Fruit fly (Drosophila melanogaster) whole organism, embryonic: ENCODE data around the gene drongo.

ENCODE experiments used
- Adf1 ChIP-seq: fragments of 200-800 bp; sonication (Bioruptor generic); IDR thresholded peaks from 2 replicates; pipeline ENCODE4 v1.3.6; 2022; ENCODE audit warnings: missing biosample characterization, missing genetic modification characterization
- CG10543 ChIP-seq: fragments of 200-800 bp; sonication (Bioruptor generic); optimal IDR thresholded peaks from 3 replicates; lab custom pipeline; 2017; ENCODE audit warnings: missing biosample characterization, mild to moderate bottlenecking, missing genetic modification characterization, moderate library complexity
- CG11247 ChIP-seq: fragments of 200-800 bp; sonication (Bioruptor generic); IDR thresholded peaks from 2 replicates; pipeline ENCODE4 v1.3.6; 2022; ENCODE audit warnings: missing biosample characterization, missing genetic modification characterization
- CG11456 ChIP-seq: fragments of 200-800 bp; sonication (Bioruptor generic); IDR thresholded peaks from 3 replicates; pipeline ENCODE4 v1.3.6; 2022; ENCODE audit warnings: missing biosample characterization, missing genetic modification characterization
- CG12769 ChIP-seq: fragments of 200-800 bp; sonication (Bioruptor generic); optimal IDR thresholded peaks from 2 replicates; lab custom pipeline; 2019; ENCODE audit warnings: missing biosample characterization, mild to moderate bottlenecking, missing genetic modification characterization, moderate library complexity
- CG14014 ChIP-seq: fragments of 200-800 bp; sonication (Bioruptor generic); IDR thresholded peaks from 2 replicates; pipeline ENCODE4 v1.3.6; 2022; ENCODE audit warnings: missing biosample characterization, missing genetic modification characterization
- CG14441 ChIP-seq: fragments of 200-800 bp; sonication (Bioruptor generic); IDR thresholded peaks from 2 replicates; pipeline ENCODE4 v1.3.6; 2022; ENCODE audit warnings: missing biosample characterization, missing genetic modification characterization
- CG15011 ChIP-seq: fragments of 200-800 bp; sonication (Bioruptor generic); optimal IDR thresholded peaks from 3 replicates; lab custom pipeline; 2018; ENCODE audit warnings: missing biosample characterization, mild to moderate bottlenecking, missing genetic modification characterization
- CG15601 ChIP-seq: fragments of 200-800 bp; sonication (Bioruptor generic); optimal IDR thresholded peaks from 3 replicates; lab custom pipeline; 2019; ENCODE audit warnings: missing biosample characterization, mild to moderate bottlenecking, missing genetic modification characterization, moderate library complexity
- CG16863 ChIP-seq: fragments of 200-800 bp; sonication (Bioruptor generic); optimal IDR thresholded peaks from 3 replicates; lab custom pipeline; 2016; ENCODE audit warnings: missing biosample characterization, missing genetic modification characterization
- CG18011 ChIP-seq: fragments of 200-800 bp; sonication (Bioruptor generic); optimal IDR thresholded peaks from 2 replicates; lab custom pipeline; 2017; ENCODE audit warnings: missing biosample characterization, missing genetic modification characterization, mild to moderate bottlenecking, moderate library complexity, missing genotype
- CG32532 ChIP-seq: fragments of 200-800 bp; sonication (Bioruptor generic); IDR thresholded peaks from 2 replicates; pipeline ENCODE4 v1.3.6; 2022; ENCODE audit warnings: missing biosample characterization, missing genetic modification characterization
- CG34224 ChIP-seq: fragments of 200-800 bp; sonication (Bioruptor generic); IDR thresholded peaks from 3 replicates; pipeline ENCODE4 v1.3.6; 2022; ENCODE audit warnings: missing biosample characterization, missing genetic modification characterization; ENCODE audit not compliant: partially characterized antibody
- CG6654 ChIP-seq: fragments of 200-800 bp; sonication (Bioruptor generic); optimal IDR thresholded peaks from 2 replicates; lab custom pipeline; 2017; ENCODE audit warnings: missing biosample characterization, mild to moderate bottlenecking, missing genetic modification characterization
- CG7963 ChIP-seq: fragments of 200-800 bp; sonication (Bioruptor generic); IDR thresholded peaks from 3 replicates; pipeline ENCODE4 v1.3.6; 2022; ENCODE audit warnings: missing biosample characterization, missing genetic modification characterization; ENCODE audit not compliant: partially characterized antibody
- CG8290 ChIP-seq, 3 experiments: fragments of 200-800 bp; sonication (Bioruptor generic); optimal IDR thresholded peaks; 2 replicates each; lab custom pipeline; 2016 to 2019; ENCODE audit warnings: missing biosample characterization in 3 of 3, missing genetic modification characterization in 3 of 3, mild to moderate bottlenecking in 2 of 3, moderate library complexity in 1 of 3
- CG9437 ChIP-seq: fragments of 200-800 bp; sonication (Bioruptor generic); optimal IDR thresholded peaks from 2 replicates; lab custom pipeline; 2018; ENCODE audit warnings: missing biosample characterization, mild to moderate bottlenecking, missing genetic modification characterization
- CG9797 ChIP-seq: fragments of 200-800 bp; sonication (Bioruptor generic); optimal IDR thresholded peaks from 3 replicates; lab custom pipeline; 2018; ENCODE audit warnings: missing biosample characterization, mild to moderate bottlenecking, missing genetic modification characterization
- CHES-1-like ChIP-seq: fragments of 200-800 bp; sonication (Bioruptor generic); optimal IDR thresholded peaks from 2 replicates; lab custom pipeline; 2016; ENCODE audit warnings: missing biosample characterization, missing genetic modification characterization
- Dbx ChIP-seq: fragments of 200-800 bp; sonication (Bioruptor generic); IDR thresholded peaks from 3 replicates; pipeline ENCODE4 v1.3.6; 2022; ENCODE audit warnings: missing biosample characterization, missing genetic modification characterization
- Doc2 ChIP-seq: fragments of 200-800 bp; sonication (Bioruptor generic); IDR thresholded peaks from 2 replicates; pipeline ENCODE4 v1.3.6; 2022; ENCODE audit warnings: missing biosample characterization, missing genetic modification characterization
- Dref ChIP-seq: fragments of 200-800 bp; sonication (Bioruptor generic); IDR thresholded peaks from 2 replicates; pipeline ENCODE4 v1.3.6; 2022; ENCODE audit warnings: missing biosample characterization, missing genetic modification characterization
- HLH3B ChIP-seq: fragments of 200-800 bp; sonication (Bioruptor generic); IDR thresholded peaks from 2 replicates; pipeline ENCODE4 v1.3.6; 2022; ENCODE audit warnings: missing biosample characterization, missing genetic modification characterization
- Hsf ChIP-seq: fragments of 200-800 bp; sonication (Bioruptor generic); optimal IDR thresholded peaks from 3 replicates; lab custom pipeline; 2016; ENCODE audit warnings: missing biosample characterization, missing genetic modification characterization
- Mad ChIP-seq: fragments of 200-800 bp; sonication (Bioruptor generic); optimal IDR thresholded peaks from 2 replicates; lab custom pipeline; 2016; ENCODE audit warnings: missing biosample characterization, missing genetic modification characterization
- Med ChIP-seq: fragments of 200-800 bp; sonication (Bioruptor generic); peaks from one replicate; lab custom pipeline; 2016; ENCODE audit warnings: missing biosample characterization, missing genetic modification characterization, mild to moderate bottlenecking, inconsistent platforms, moderate library complexity
- Myb ChIP-seq: fragments of 200-800 bp; sonication (Bioruptor generic); optimal IDR thresholded peaks from 2 replicates; lab custom pipeline; 2016; ENCODE audit warnings: missing biosample characterization, missing genetic modification characterization
- PHDP ChIP-seq: fragments of 200-800 bp; sonication (Bioruptor generic); optimal IDR thresholded peaks from 3 replicates; lab custom pipeline; 2018; ENCODE audit warnings: missing biosample characterization, mild to moderate bottlenecking, missing genetic modification characterization, moderate library complexity
- Ravus ChIP-seq: fragments of 200-800 bp; sonication (Bioruptor generic); IDR thresholded peaks from 2 replicates; pipeline ENCODE4 v1.3.6; 2022; ENCODE audit warnings: missing biosample characterization, missing genetic modification characterization
- Rx ChIP-seq: fragments of 200-800 bp; sonication (Bioruptor generic); IDR thresholded peaks from 2 replicates; pipeline ENCODE4 v1.3.6; 2022; ENCODE audit warnings: missing biosample characterization, missing genetic modification characterization
- Sin3A ChIP-seq: fragments of >200 bp; optimal IDR thresholded peaks from 2 replicates; lab custom pipeline; 2018
- al ChIP-seq: fragments of 200-800 bp; sonication (Bioruptor generic); IDR thresholded peaks from 2 replicates; pipeline ENCODE4 v1.3.6; 2022; ENCODE audit warnings: missing biosample characterization, missing genetic modification characterization
- dimm ChIP-seq: fragments of 200-800 bp; sonication (Bioruptor generic); IDR thresholded peaks from 2 replicates; pipeline ENCODE4 v1.3.6; 2022; ENCODE audit warnings: missing biosample characterization, missing genetic modification characterization
- ewg ChIP-seq: fragments of 200-800 bp; sonication (Bioruptor generic); optimal IDR thresholded peaks from 3 replicates; lab custom pipeline; 2017; ENCODE audit warnings: mild to moderate bottlenecking, missing biosample characterization, missing genetic modification reagents, missing genetic modification characterization
- fd102C ChIP-seq: fragments of 200-800 bp; sonication (Bioruptor generic); optimal IDR thresholded peaks from 2 replicates; lab custom pipeline; 2018; ENCODE audit warnings: missing biosample characterization, mild to moderate bottlenecking, missing genetic modification characterization, moderate library complexity
- fru ChIP-seq: fragments of >200 bp; optimal IDR thresholded peaks from 2 replicates; lab custom pipeline; 2017
- gfzf ChIP-seq: fragments of 200-800 bp; sonication (Bioruptor generic); optimal IDR thresholded peaks from 2 replicates; lab custom pipeline; 2016; ENCODE audit warnings: missing biosample characterization, mild to moderate bottlenecking, missing genetic modification characterization, moderate library complexity
- gsb ChIP-seq: fragments of 200-800 bp; sonication (Bioruptor generic); IDR thresholded peaks from 2 replicates; pipeline ENCODE4 v1.3.6; 2022; ENCODE audit warnings: missing biosample characterization, missing genetic modification characterization
- ind ChIP-seq: fragments of 200-800 bp; sonication (Bioruptor generic); optimal IDR thresholded peaks from 3 replicates; lab custom pipeline; 2016; ENCODE audit warnings: missing biosample characterization, missing genetic modification characterization
- nom ChIP-seq: fragments of 200-800 bp; sonication (Bioruptor generic); optimal IDR thresholded peaks from 2 replicates; lab custom pipeline; 2017; ENCODE audit warnings: missing biosample characterization, missing genetic modification characterization, mild to moderate bottlenecking, moderate library complexity, missing genetic modification reagents
- phol ChIP-seq: fragments of 200-800 bp; sonication (Bioruptor generic); optimal IDR thresholded peaks from 3 replicates; lab custom pipeline; 2018; ENCODE audit warnings: missing biosample characterization, mild to moderate bottlenecking, missing genetic modification characterization, moderate library complexity
- run ChIP-seq: fragments of 200-800 bp; sonication (Bioruptor generic); optimal IDR thresholded peaks from 3 replicates; lab custom pipeline; 2018; ENCODE audit warnings: missing biosample characterization, mild to moderate bottlenecking, missing genetic modification characterization
- sens ChIP-seq: fragments of 200-800 bp; sonication (Bioruptor generic); peaks from one replicate; lab custom pipeline; 2016; ENCODE audit warnings: missing biosample characterization, missing genetic modification characterization
- sens-2 ChIP-seq: fragments of 200-800 bp; sonication (Bioruptor generic); IDR thresholded peaks from 2 replicates; pipeline ENCODE4 v1.3.6; 2022; ENCODE audit warnings: missing biosample characterization, missing genetic modification characterization
- shn ChIP-seq: fragments of 200-800 bp; sonication (Bioruptor generic); optimal IDR thresholded peaks from 3 replicates; lab custom pipeline; 2016; ENCODE audit warnings: missing biosample characterization, missing genetic modification characterization
- sqz ChIP-seq: fragments of 200-800 bp; sonication (Bioruptor generic); optimal IDR thresholded peaks from 3 replicates; lab custom pipeline; 2018; ENCODE audit warnings: missing biosample characterization, mild to moderate bottlenecking, missing genetic modification characterization
- ssp ChIP-seq: fragments of 200-800 bp; sonication (Bioruptor generic); IDR thresholded peaks from 2 replicates; pipeline ENCODE4 v1.3.6; 2022; ENCODE audit warnings: missing biosample characterization, missing genetic modification characterization
- stc ChIP-seq: fragments of 200-800 bp; sonication (Bioruptor generic); IDR thresholded peaks from 2 replicates; pipeline ENCODE4 v1.3.6; 2022; ENCODE audit warnings: missing biosample characterization, missing genetic modification characterization
- tio ChIP-seq: fragments of 200-800 bp; sonication (Bioruptor generic); optimal IDR thresholded peaks from 2 replicates; lab custom pipeline; 2017; ENCODE audit warnings: missing biosample characterization, missing genetic modification characterization, inconsistent platforms
- trem ChIP-seq: fragments of 200-800 bp; optimal IDR thresholded peaks from 3 replicates; lab custom pipeline; 2019; ENCODE audit warnings: missing biosample characterization, mild to moderate bottlenecking, missing genetic modification characterization, moderate library complexity

drongo gene

DNA sequence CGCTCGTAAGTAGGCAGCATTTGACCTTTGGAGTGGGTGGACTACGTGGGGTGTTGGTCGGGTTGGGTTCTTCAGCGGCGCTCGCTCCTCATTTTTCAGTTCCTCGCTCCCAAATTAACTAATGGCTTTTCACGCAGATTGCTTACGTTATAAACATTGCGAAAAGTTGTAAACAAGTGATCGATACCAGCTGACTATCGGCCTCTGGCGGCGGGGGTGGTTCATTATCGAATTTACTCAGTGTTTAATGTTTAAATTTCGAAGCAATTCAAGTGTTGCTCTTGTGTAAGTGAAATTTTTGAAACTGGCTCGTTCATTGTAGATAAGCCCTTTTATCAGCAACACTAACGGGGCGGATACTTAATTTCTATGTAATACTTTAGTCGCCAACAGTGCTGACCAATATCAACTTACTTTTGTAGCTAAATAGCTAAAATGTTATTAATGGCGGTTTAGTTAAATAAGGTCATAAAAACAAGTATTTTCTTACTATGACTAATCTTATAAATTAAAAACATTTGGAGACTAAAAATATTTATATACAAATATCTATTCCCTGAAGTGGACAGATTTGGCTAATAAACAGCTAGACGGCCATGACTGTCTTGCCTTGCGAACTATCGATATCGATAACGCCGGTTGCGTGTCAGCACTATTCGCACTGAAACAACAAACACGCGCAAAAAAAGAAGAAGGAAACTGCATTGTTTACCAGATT lies 31.4 kb downstream of the drongo start, which contains the start of the genes PGAP2 and Clp (continued):
- no peak; the same call in none of the 2 replicates for TF ChIP-seq CG14014 (GFP tag; lab: Robert Waterston, UW)
- peak; percentile 85 for TF ChIP-seq phol (tag; lab: Kevin White, UChicago)
- TF ChIP-seq dimm, result peak; percentile 44; the same call in 1 of the 2 replicates
- peak; percentile 62 for TF ChIP-seq CG15601
- TF ChIP-seq nom (GFP tag; lab: Kevin White, UChicago), result peak; percentile 3
- no peak for TF ChIP-seq CG12769 (tag; lab: Kevin White, UChicago)
- TF ChIP-seq Adf1 (GFP tag; lab: Robert Waterston, UW), result no peak
- TF ChIP-seq CG16863 (GFP tag; lab: Kevin White, UChicago), result no peak
- peak; percentile 54; the same call in 1 of the 2 replicates for TF ChIP-seq stc (GFP tag; lab: Robert Waterston, UW)
- TF ChIP-seq al (GFP tag; lab: Robert Waterston, UW), result peak; percentile 67
- peak; percentile 52; the same call in 1 of the 2 replicates for TF ChIP-seq Rx (GFP tag; lab: Robert Waterston, UW)
- peak; percentile 54 for TF ChIP-seq ewg (GFP tag; lab: Kevin White, UChicago)
- peak; percentile 73; the same call in 2 of the 3 replicates for TF ChIP-seq CG11456 (GFP tag; lab: Robert Waterston, UW)
- no peak for TF ChIP-seq CG7963
- peak; percentile 67 for TF ChIP-seq PHDP (tag; lab: Kevin White, UChicago)
- no peak for TF ChIP-seq sqz
- peak; percentile 87 for TF ChIP-seq sens (GFP tag; lab: Kevin White, UChicago)
- TF ChIP-seq CG15011, result peak; percentile 47
- peak; percentile 79 for TF ChIP-seq ind (GFP tag; lab: Kevin White, UChicago)
- TF ChIP-seq gfzf (GFP tag; lab: Kevin White, UChicago), result no peak
- TF ChIP-seq CHES-1-like (GFP tag; lab: Kevin White, UChicago), result peak; percentile 30
- TF ChIP-seq ssp (GFP tag; lab: Robert Waterston, UW), result peak; percentile 68
- peak; percentile 81 for TF ChIP-seq CG8290 (GFP tag; optimal IDR thresholded peaks at IDR 0.05; lab: Kevin White, UChicago)
- TF ChIP-seq CG8290 (tag; optimal IDR thresholded peaks at IDR 0.05; lab: Kevin White, UChicago), result no peak
- TF ChIP-seq CG18011 (GFP tag; lab: Kevin White, UChicago), result peak; percentile 9
- TF ChIP-seq fru (lab: Kevin White, UChicago), result no peak
- peak; percentile 89 for TF ChIP-seq Med (GFP tag; lab: Kevin White, UChicago)
- peak; percentile 61 for TF ChIP-seq Sin3A (lab: Kevin White, UChicago)
- TF ChIP-seq Mad (GFP tag; lab: Kevin White, UChicago), result peak; percentile 65
- TF ChIP-seq CG9437 (GFP tag; lab: Kevin White, UChicago), result peak; percentile 98
- peak; percentile 46; the same call in 1 of the 2 replicates for TF ChIP-seq CG11247 (GFP tag; lab: Robert Waterston, UW)
- TF ChIP-seq shn (GFP tag; lab: Kevin White, UChicago), result peak; percentile 21
- TF ChIP-seq tio (GFP tag; lab: Kevin White, UChicago), result no peak
- peak; percentile 79 for TF ChIP-seq CG32532
- peak; percentile 9 for TF ChIP-seq CG9797 (GFP tag; lab: Kevin White, UChicago)
- TF ChIP-seq Ravus (GFP tag; lab: Robert Waterston, UW), result peak; percentile 20
- peak; percentile 52 for TF ChIP-seq CG10543 (GFP tag; lab: Kevin White, UChicago)
- TF ChIP-seq fd102C, result peak; percentile 13
- TF ChIP-seq HLH3B (GFP tag; lab: Robert Waterston, UW), result peak; percentile 58
- no peak; the same call in 2 of the 3 replicates for TF ChIP-seq CG34224 (GFP tag; lab: Robert Waterston, UW)
- no peak for TF ChIP-seq Myb
- peak; percentile 72; the same call in 2 of the 3 replicates for TF ChIP-seq Dbx (GFP tag; lab: Robert Waterston, UW)
- TF ChIP-seq Doc2 (GFP tag; lab: Robert Waterston, UW), result no peak
- TF ChIP-seq gsb, result no peak
- TF ChIP-seq CG14441 (GFP tag; lab: Robert Waterston, UW), result peak; percentile 76
- peak; percentile 72 for TF ChIP-seq Hsf
- TF ChIP-seq sens-2 (GFP tag; lab: Robert Waterston, UW), result 0 out of 2 replicates have a peak, but pooled peaks have one; percentile 7
- peak; percentile 71 for TF ChIP-seq trem (tag; lab: Kevin White, UChicago)
- TF ChIP-seq run, result no peak
- peak; percentile 8 for TF ChIP-seq CG6654 (GFP tag; lab: Kevin White, UChicago)
- TF ChIP-seq Dref (GFP tag; lab: Robert Waterston, UW), result peak; percentile 74
